Worm (Caenorhabditis elegans): ENCODE measurements around the gene his-61.

- no peak for TF ChIP-seq sptf-1 (tag; optimal IDR thresholded peaks at IDR 0.05)
- no peak for TF ChIP-seq mab-5 (tag; optimal IDR thresholded peaks at IDR 0.05)
- no peak for TF ChIP-seq zip-8 (tag; optimal IDR thresholded peaks at IDR 0.05)
- no peak for TF ChIP-seq lin-32 (GFP tag; optimal IDR thresholded peaks at IDR 0.05)
- no peak for TF ChIP-seq nhr-2 (tag; optimal IDR thresholded peaks at IDR 0.05)
- TF ChIP-seq ceh-39 (tag; optimal IDR thresholded peaks at IDR 0.05), result no peak
- TF ChIP-seq ceh-43 (GFP tag; optimal IDR thresholded peaks at IDR 0.05), result no peak
- TF ChIP-seq unc-62 (GFP tag; optimal IDR thresholded peaks at IDR 0.05), result no peak
- TF ChIP-seq elt-3 (tag; optimal IDR thresholded peaks at IDR 0.05), result no peak
These were observed 34.8 kb upstream of the his-61 start for ce11 chrIV:7520841-7521240.
